Worm (Caenorhabditis elegans): ENCODE data around the gene B0286.1.

B0286.1 gene

ce11 chrII:4434278-4434677, 56.0 kb downstream of the B0286.1 start:
- no peak for TF ChIP-seq C38D4.7 (GFP tag; optimal IDR thresholded peaks at IDR 0.05)
- no peak for TF ChIP-seq ceh-2 (tag; optimal IDR thresholded peaks at IDR 0.05)

- TF ChIP-seq hlh-30 (tag; optimal IDR thresholded peaks at IDR 0.05; ENCODE audit: insufficient read depth) (no peak), elt-2 (tag; optimal IDR thresholded peaks at IDR 0.05) (peak; percentile 34), sdc-2 (tag; optimal IDR thresholded peaks at IDR 0.05) (no peak), nfya-1 (tag; optimal IDR thresholded peaks at IDR 0.05) (no peak), tbx-7 (tag; optimal IDR thresholded peaks at IDR 0.05) (no peak), ceh-19 (GFP tag; optimal IDR thresholded peaks at IDR 0.05) (no peak)
Measured at ce11 chrII:4435134-4435533, 56.8 kb downstream of the B0286.1 start, which contains the start of gene nhr-273. TSS of gene nhr-273 (plus strand) at chrII:4435300.
